Worm (Caenorhabditis elegans) whole organism, L4 larva: ENCODE measurements around the gene W05E10.2.

Experiments used
- D1046.2 ChIP-seq: fragments of 200-800 bp; sonication (Bioruptor generic); IDR thresholded peaks from 2 replicates; pipeline ENCODE4 v1.3.6; 2022; ENCODE audit warnings: missing genetic modification characterization, missing compliant biosample characterization
- F37D6.2 ChIP-seq: sonication (generic microtip); optimal IDR thresholded peaks from 2 replicates; lab custom pipeline; 2016; ENCODE audit warnings: mild to moderate bottlenecking, missing genetic modification characterization, missing compliant biosample characterization
- T20F7.1 ChIP-seq: fragments of 200-800 bp; sonication (Bioruptor generic); optimal IDR thresholded peaks from 2 replicates; lab custom pipeline; 2018; ENCODE audit warnings: mild to moderate bottlenecking, missing genetic modification characterization, missing compliant biosample characterization
- aha-1 ChIP-seq: fragments of 150-350 bp; peaks from one replicate; lab custom pipeline; 2014; ENCODE audit warnings: missing biosample characterization, missing genetic modification characterization
- attf-4 ChIP-seq: sonication (generic microtip); optimal IDR thresholded peaks from 3 replicates; lab custom pipeline; 2017; ENCODE audit warnings: missing biosample characterization, missing genetic modification characterization
- ceh-20 ChIP-seq: fragments of 200-800 bp; sonication (Bioruptor generic); IDR thresholded peaks from 2 replicates; pipeline ENCODE4 v1.3.6; 2022; ENCODE audit warnings: missing genetic modification reagents, missing genetic modification characterization, missing compliant biosample characterization
- ceh-44 ChIP-seq: fragments of 200-800 bp; sonication (Bioruptor generic); IDR thresholded peaks from 2 replicates; pipeline ENCODE4 v1.3.6; 2022; ENCODE audit warnings: missing genetic modification reagents, missing genetic modification characterization, missing compliant biosample characterization
- ces-1 ChIP-seq: fragments of 150-350 bp; sonication (generic microtip); optimal IDR thresholded peaks from 4 replicates; lab custom pipeline; 2014; ENCODE audit warnings: missing biosample characterization, missing genetic modification reagents, missing genetic modification characterization
- cey-2 ChIP-seq: sonication (generic microtip); optimal IDR thresholded peaks from 3 replicates; lab custom pipeline; 2017; ENCODE audit warnings: missing genetic modification characterization, mild to moderate bottlenecking, missing compliant biosample characterization, antibody characterized with exemption, borderline replicate concordance; ENCODE audit not compliant: insufficient read depth
- ctbp-1 ChIP-seq: fragments of 200-800 bp; sonication (Bioruptor generic); IDR thresholded peaks from 2 replicates; pipeline ENCODE4 v1.3.6; 2022; ENCODE audit warnings: missing genetic modification reagents, missing genetic modification characterization, missing compliant biosample characterization
- daf-12 ChIP-seq: fragments of 150-350 bp; optimal IDR thresholded peaks from 2 replicates; lab custom pipeline; 2014; ENCODE audit warnings: missing biosample characterization, missing genetic modification reagents, missing genetic modification characterization
- daf-16 ChIP-seq, 3 experiments: sonication (generic microtip); optimal IDR thresholded peaks; 2 replicates each; lab custom pipeline; 2016 to 2017; ENCODE audit warnings: missing genetic modification characterization in 3 of 3, missing genetic modification reagents in 3 of 3, mild to moderate bottlenecking in 2 of 3, missing compliant biosample characterization in 2 of 3, missing biosample characterization in 1 of 3, moderate library complexity in 1 of 3
- dmd-9 ChIP-seq: fragments of 200-800 bp; sonication (Bioruptor generic); IDR thresholded peaks from 2 replicates; pipeline ENCODE4 v1.3.6; 2022; ENCODE audit warnings: missing genetic modification reagents, missing genetic modification characterization, missing compliant biosample characterization
- duxl-1 ChIP-seq: sonication (generic microtip); optimal IDR thresholded peaks from 2 replicates; lab custom pipeline; 2016; ENCODE audit warnings: mild to moderate bottlenecking, missing genetic modification characterization, moderate library complexity, missing compliant biosample characterization; ENCODE audit not compliant: poor library complexity
- dve-1 ChIP-seq: sonication (generic microtip); optimal IDR thresholded peaks from 2 replicates; lab custom pipeline; 2017; ENCODE audit warnings: antibody characterized with exemption, mild to moderate bottlenecking, missing genetic modification characterization, missing compliant biosample characterization; ENCODE audit not compliant: insufficient read depth
- egl-43 ChIP-seq: fragments of 200-800 bp; sonication (Bioruptor generic); IDR thresholded peaks from 2 replicates; pipeline ENCODE4 v1.3.6; 2022; ENCODE audit warnings: missing genetic modification reagents, missing genetic modification characterization, missing compliant biosample characterization
- fkh-10 ChIP-seq: fragments of 150-350 bp; optimal IDR thresholded peaks from 2 replicates; lab custom pipeline; 2014; ENCODE audit warnings: missing biosample characterization, missing genetic modification reagents, missing genetic modification characterization
- hif-1 ChIP-seq, 2 experiments: sonication (generic microtip); optimal IDR thresholded peaks; 2 replicates each; lab custom pipeline; 2016 to 2017; ENCODE audit warnings: missing compliant biosample characterization in 2 of 2, missing genetic modification characterization in 2 of 2, missing genetic modification reagents in 2 of 2, missing genotype in 2 of 2, mild to moderate bottlenecking in 1 of 2
- hlh-11 ChIP-seq: fragments of 200-800 bp; sonication (Bioruptor generic); optimal IDR thresholded peaks from 2 replicates; lab custom pipeline; 2018; ENCODE audit warnings: mild to moderate bottlenecking, missing genetic modification characterization, missing compliant biosample characterization
- hlh-30 ChIP-seq: sonication (generic microtip); optimal IDR thresholded peaks from 2 replicates; lab custom pipeline; 2017; ENCODE audit warnings: antibody characterized with exemption, mild to moderate bottlenecking, missing genetic modification characterization, missing compliant biosample characterization; ENCODE audit not compliant: insufficient read depth
- hmg-1.1 ChIP-seq: fragments of 200-800 bp; sonication (Bioruptor generic); IDR thresholded peaks from 2 replicates; pipeline ENCODE4 v1.3.6; 2022; ENCODE audit warnings: missing genetic modification reagents, missing genetic modification characterization, missing compliant biosample characterization
- lin-38 ChIP-seq: fragments of 200-800 bp; sonication (Bioruptor generic); IDR thresholded peaks from 2 replicates; pipeline ENCODE4 v1.3.6; 2022; ENCODE audit warnings: missing genetic modification reagents, missing genetic modification characterization, missing compliant biosample characterization
- lsy-2 ChIP-seq, 2 experiments: fragments of 150-350 bp in 1 of 2; sonication (generic microtip) in 1 of 2; optimal IDR thresholded peaks; 2 replicates each; lab custom pipeline; 2014 to 2017; ENCODE audit warnings: missing biosample characterization in 2 of 2, missing genetic modification characterization in 2 of 2
- madf-9 ChIP-seq: fragments of 200-800 bp; sonication (Bioruptor generic); conservative IDR thresholded peaks from 2 replicates; pipeline ENCODE4 v1.3.6; 2022; ENCODE audit warnings: missing genetic modification reagents, missing genetic modification characterization, missing compliant biosample characterization
- mdl-1 ChIP-seq, 2 experiments: fragments of 150-350 bp in 1 of 2; sonication (generic microtip) in 1 of 2; optimal IDR thresholded peaks; 2 replicates each; lab custom pipeline; 2014 to 2017; ENCODE audit warnings: missing biosample characterization in 2 of 2, missing genetic modification characterization in 2 of 2
- mdt-29 ChIP-seq: fragments of 200-800 bp; sonication (Bioruptor generic); IDR thresholded peaks from 2 replicates; pipeline ENCODE4 v1.3.6; 2022; ENCODE audit warnings: missing genetic modification reagents, missing genetic modification characterization, missing compliant biosample characterization
- mep-1 ChIP-seq: fragments of 150-350 bp; sonication (generic microtip); optimal IDR thresholded peaks from 3 replicates; lab custom pipeline; 2014; ENCODE audit warnings: missing biosample characterization, missing genetic modification characterization
- mxl-3 ChIP-seq: fragments of 200-800 bp; sonication (Bioruptor generic); optimal IDR thresholded peaks from 2 replicates; lab custom pipeline; 2018; ENCODE audit warnings: mild to moderate bottlenecking, missing genetic modification characterization, missing compliant biosample characterization
- nhr-11 ChIP-seq: fragments of 150-350 bp; optimal IDR thresholded peaks from 2 replicates; lab custom pipeline; 2014; ENCODE audit warnings: missing biosample characterization, missing genetic modification characterization
- nhr-237 ChIP-seq: sonication (generic microtip); optimal IDR thresholded peaks from 2 replicates; lab custom pipeline; 2017; ENCODE audit warnings: missing biosample characterization, missing genetic modification characterization
- nhr-28 ChIP-seq: fragments of 150-350 bp; optimal IDR thresholded peaks from 2 replicates; lab custom pipeline; 2014; ENCODE audit warnings: missing biosample characterization, missing genetic modification characterization
- nhr-48 ChIP-seq: sonication (generic microtip); optimal IDR thresholded peaks from 2 replicates; lab custom pipeline; 2016; ENCODE audit warnings: mild to moderate bottlenecking, missing genetic modification characterization, missing compliant biosample characterization
- nhr-6 ChIP-seq: fragments of 150-350 bp; optimal IDR thresholded peaks from 2 replicates; lab custom pipeline; 2014; ENCODE audit warnings: missing biosample characterization, missing genetic modification characterization
- pha-4 ChIP-seq, 2 experiments: fragments of 150-350 bp in 1 of 2; fragments of 200-800 bp in 1 of 2; sonication (Bioruptor generic) in 1 of 2; IDR thresholded peaks in 1 of 2; optimal IDR thresholded peaks in 1 of 2; 2 replicates each; pipeline versions ENCODE4 v1.3.6 to Lab custom; 2014 to 2022; ENCODE audit warnings: missing genetic modification characterization in 2 of 2, missing genetic modification reagents in 2 of 2, missing biosample characterization in 1 of 2, missing compliant biosample characterization in 1 of 2
- php-3 ChIP-seq: fragments of 200-800 bp; sonication (Bioruptor generic); IDR thresholded peaks from 2 replicates; pipeline ENCODE4 v1.3.6; 2022; ENCODE audit warnings: missing genetic modification reagents, missing genetic modification characterization, missing compliant biosample characterization
- rbr-2 ChIP-seq: sonication (generic microtip); optimal IDR thresholded peaks from 2 replicates; lab custom pipeline; 2016; ENCODE audit warnings: missing genotype, missing genetic modification characterization, missing compliant biosample characterization
- snpc-4 ChIP-seq: fragments of 150-350 bp; optimal IDR thresholded peaks from 2 replicates; lab custom pipeline; 2014; ENCODE audit warnings: missing biosample characterization, missing genetic modification characterization
- spr-1 ChIP-seq: sonication (generic microtip); optimal IDR thresholded peaks from 2 replicates; lab custom pipeline; 2016; ENCODE audit warnings: mild to moderate bottlenecking, missing genetic modification characterization, missing compliant biosample characterization
- tra-1 ChIP-seq: fragments of 200-800 bp; sonication (Bioruptor generic); IDR thresholded peaks from 2 replicates; pipeline ENCODE4 v1.3.6; 2022; ENCODE audit warnings: missing genetic modification reagents, missing genetic modification characterization, missing compliant biosample characterization
- unc-130 ChIP-seq: sonication (generic microtip); optimal IDR thresholded peaks from 2 replicates; lab custom pipeline; 2016; ENCODE audit warnings: missing genetic modification reagents, missing genetic modification characterization, missing compliant biosample characterization
- unc-39 ChIP-seq: sonication (generic microtip); optimal IDR thresholded peaks from 2 replicates; lab custom pipeline; 2017; ENCODE audit warnings: missing biosample characterization, missing genetic modification characterization
- unc-62 ChIP-seq, 3 experiments: fragments of 150-350 bp in 1 of 3; sonication (generic microtip); optimal IDR thresholded peaks in 2 of 3; peaks in 1 of 3; 1 replicate in 1 of 3; 2 replicates in 2 of 3; lab custom pipeline; 2014 to 2017; ENCODE audit warnings: missing biosample characterization in 3 of 3, missing genetic modification characterization in 3 of 3, missing genetic modification reagents in 3 of 3, missing genotype in 1 of 3
- vab-7 ChIP-seq: fragments of 200-800 bp; sonication (Bioruptor generic); IDR thresholded peaks from 2 replicates; pipeline ENCODE4 v1.3.6; 2022; ENCODE audit warnings: missing genetic modification reagents, missing genetic modification characterization, missing compliant biosample characterization
- ztf-11 ChIP-seq: fragments of 150-350 bp; optimal IDR thresholded peaks from 2 replicates; lab custom pipeline; 2014; ENCODE audit warnings: missing biosample characterization, missing genetic modification characterization
- ztf-7 ChIP-seq: fragments of 150-350 bp; optimal IDR thresholded peaks from 2 replicates; lab custom pipeline; 2014; ENCODE audit warnings: missing biosample characterization, missing genetic modification characterization

Gene W05E10.2

DNA sequence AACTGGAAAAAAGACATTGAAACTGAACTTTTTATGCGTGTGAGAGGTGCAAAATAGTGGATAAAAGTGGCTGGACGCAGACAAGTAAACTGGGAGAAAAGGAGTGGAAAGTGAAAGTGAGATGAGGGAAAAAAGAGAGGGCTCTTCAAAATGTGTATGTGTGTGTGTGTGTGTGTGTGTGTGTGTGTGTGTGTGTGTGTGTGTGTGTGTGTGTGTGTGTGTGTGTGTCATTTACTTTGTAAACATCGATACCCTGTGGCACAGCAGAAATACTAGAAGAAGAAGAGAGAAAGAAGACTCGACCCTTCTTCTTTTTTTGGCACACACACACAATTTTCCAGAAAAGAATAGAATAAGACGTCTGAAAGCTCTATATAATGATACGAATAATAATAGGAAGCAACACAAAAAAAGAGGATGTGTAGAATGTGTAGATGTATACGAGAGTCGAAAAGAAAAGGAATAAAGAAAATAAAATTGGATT is 48.3 kb upstream of the W05E10.2 start (continued):
- TF ChIP-seq ctbp-1 (GFP tag; lab: Robert Waterston, UW) (peak; percentile 63; the same call in 1 of the 2 replicates), nhr-11 (peak; percentile 65), nhr-28 (peak; percentile 35), nhr-6 (peak; percentile 27), tra-1 (GFP tag; lab: Robert Waterston, UW) (no peak), unc-39 (tag; lab: Kevin White, UChicago) (no peak), duxl-1 (tag; lab: Kevin White, UChicago) (no peak), dmd-9 (GFP tag; lab: Robert Waterston, UW) (no peak), php-3 (GFP tag; lab: Robert Waterston, UW) (no peak), ces-1 (GFP tag; lab: Kevin White, UChicago) (no peak), vab-7 (GFP tag; lab: Robert Waterston, UW) (no peak), nhr-48 (tag; lab: Kevin White, UChicago) (no peak), snpc-4 (tag; lab: Kevin White, UChicago) (no peak), cey-2 (tag; lab: Kevin White, UChicago) (no peak), lsy-2 (tag; optimal IDR thresholded peaks at IDR 0.05; lab: Kevin White, UChicago) (peak; percentile 39 to 58)

DNA sequence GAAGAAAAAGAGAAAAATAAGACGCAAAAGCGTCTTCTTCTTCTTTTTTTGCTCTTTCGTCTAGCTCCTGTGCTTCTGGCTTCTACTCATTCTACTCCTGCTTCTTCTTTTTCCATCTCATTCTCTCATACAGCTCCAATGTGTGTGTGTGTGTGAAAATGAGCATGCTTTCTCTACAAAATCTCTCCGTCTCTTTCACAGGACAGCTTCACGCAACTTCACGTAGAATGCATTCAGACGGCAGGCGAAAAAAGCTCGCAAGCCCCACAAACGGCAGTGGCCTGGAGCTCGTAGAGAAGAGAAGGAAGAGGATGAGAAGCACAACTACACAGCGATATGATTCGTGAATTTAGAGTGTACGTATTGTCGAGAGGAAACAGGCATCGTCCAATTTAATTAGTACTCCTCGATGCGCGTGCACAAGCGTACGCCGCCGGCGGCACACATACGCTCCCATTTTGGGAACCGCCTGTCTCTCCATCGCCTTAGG is 45.6 kb upstream of the W05E10.2 start:
- peak; percentile 61 for TF ChIP-seq hlh-30
- TF ChIP-seq snpc-4 (tag; lab: Kevin White, UChicago): no peak
- TF ChIP-seq mdt-29: no peak
- TF ChIP-seq mdl-1 (tag; optimal IDR thresholded peaks at IDR 0.05; lab: Kevin White, UChicago): peak in 1 of 2 experiments; percentile 74
- TF ChIP-seq nhr-28: no peak
- peak in 1 of 2 experiments; percentile 98 for TF ChIP-seq unc-62 (GFP tag; optimal IDR thresholded peaks at IDR 0.05 in 1 of 2; lab: Kevin White, UChicago)
- no peak for TF ChIP-seq unc-62 (tag; optimal IDR thresholded peaks at IDR 0.05; lab: Kevin White, UChicago)
- TF ChIP-seq F37D6.2: peak; percentile 53
- TF ChIP-seq hlh-11: peak; percentile 30
- peak; percentile 70 for TF ChIP-seq mep-1 (tag; lab: Kevin White, UChicago)
- no peak for TF ChIP-seq dve-1 (tag; lab: Kevin White, UChicago)
- TF ChIP-seq daf-16 (GFP tag; optimal IDR thresholded peaks at IDR 0.05; lab: Kevin White, UChicago): no peak
- no peak for TF ChIP-seq daf-16 (tag; optimal IDR thresholded peaks at IDR 0.05; lab: Kevin White, UChicago)
- TF ChIP-seq madf-9 (GFP tag; lab: Robert Waterston, UW): no peak
- peak; percentile 41 for TF ChIP-seq fkh-10 (GFP tag; lab: Kevin White, UChicago)
- no peak for TF ChIP-seq lin-38 (GFP tag; lab: Robert Waterston, UW)
- TF ChIP-seq ztf-7 (tag; lab: Kevin White, UChicago): no peak
- no peak for TF ChIP-seq spr-1 (tag; lab: Kevin White, UChicago)
- TF ChIP-seq ceh-20 (GFP tag; lab: Robert Waterston, UW): no peak
- 0 out of 2 replicates have a peak, but pooled peaks have one; percentile 7 for TF ChIP-seq pha-4 (GFP tag; IDR thresholded peaks at IDR 0.05; lab: Robert Waterston, UW)
- no peak for TF ChIP-seq pha-4 (tag; optimal IDR thresholded peaks at IDR 0.05; lab: Kevin White, UChicago)
- no peak for TF ChIP-seq ztf-11
- peak; percentile 45 to 60 for TF ChIP-seq lsy-2 (tag; optimal IDR thresholded peaks at IDR 0.05; lab: Kevin White, UChicago)
- no peak for TF ChIP-seq daf-12
- 0 out of 2 replicates have a peak, but pooled peaks have one; percentile 24 for TF ChIP-seq vab-7 (GFP tag; lab: Robert Waterston, UW)
- TF ChIP-seq T20F7.1 (GFP tag; lab: Kevin White, UChicago): no peak
- TF ChIP-seq unc-130 (GFP tag; lab: Kevin White, UChicago): no peak
- peak; percentile 76 for TF ChIP-seq rbr-2 (tag; lab: Kevin White, UChicago)
- TF ChIP-seq hmg-1.1 (GFP tag; lab: Robert Waterston, UW): peak; percentile 61; the same call in 1 of the 2 replicates
- TF ChIP-seq ceh-44 (GFP tag; lab: Robert Waterston, UW): no peak
- no peak for TF ChIP-seq nhr-237 (tag; lab: Kevin White, UChicago)
- TF ChIP-seq D1046.2: no peak
- TF ChIP-seq attf-4 (tag; lab: Kevin White, UChicago): no peak
- peak; percentile 44 for TF ChIP-seq ces-1 (GFP tag; lab: Kevin White, UChicago)
- peak; percentile 52; the same call in 1 of the 2 replicates for TF ChIP-seq tra-1 (GFP tag; lab: Robert Waterston, UW)
- TF ChIP-seq egl-43 (GFP tag; lab: Robert Waterston, UW): peak; percentile 61; the same call in 1 of the 2 replicates
- TF ChIP-seq mxl-3 (GFP tag; lab: Kevin White, UChicago): peak; percentile 15
- peak; percentile 98 for TF ChIP-seq aha-1 (tag; lab: Kevin White, UChicago)
- TF ChIP-seq ctbp-1 (GFP tag; lab: Robert Waterston, UW): peak; percentile 85
- TF ChIP-seq hif-1 (tag; optimal IDR thresholded peaks at IDR 0.05; lab: Kevin White, UChicago): peak in 1 of 2 experiments; percentile 40
